Fruit fly (Drosophila melanogaster) whole organism, embryonic: ENCODE results near the gene CG14400.

ENCODE experiments used
- CG1024 ChIP-seq: fragments of 200-800 bp; sonication (Bioruptor generic); IDR thresholded peaks from 2 replicates; pipeline ENCODE4 v1.3.6; 2022; ENCODE audit warnings: missing biosample characterization, missing genetic modification characterization
- CG10543 ChIP-seq: fragments of 200-800 bp; sonication (Bioruptor generic); optimal IDR thresholded peaks from 3 replicates; lab custom pipeline; 2017; ENCODE audit warnings: missing biosample characterization, mild to moderate bottlenecking, missing genetic modification characterization, moderate library complexity
- CG10654 ChIP-seq: fragments of 200-800 bp; sonication (Bioruptor generic); optimal IDR thresholded peaks from 2 replicates; lab custom pipeline; 2016; ENCODE audit warnings: missing biosample characterization, missing genetic modification characterization
- CG11085 ChIP-seq: fragments of 200-800 bp; sonication (Bioruptor generic); IDR thresholded peaks from 2 replicates; pipeline ENCODE4 v1.3.6; 2022; ENCODE audit warnings: missing biosample characterization, missing genetic modification characterization
- CG11247 ChIP-seq: fragments of 200-800 bp; sonication (Bioruptor generic); IDR thresholded peaks from 2 replicates; pipeline ENCODE4 v1.3.6; 2022; ENCODE audit warnings: missing biosample characterization, missing genetic modification characterization
- CG14050 ChIP-seq: fragments of 200-800 bp; sonication (Bioruptor generic); IDR thresholded peaks from 3 replicates; pipeline ENCODE4 v1.3.6; 2022; ENCODE audit warnings: missing biosample characterization, missing genetic modification characterization
- CG14667 ChIP-seq: fragments of 200-800 bp; sonication (Bioruptor generic); IDR thresholded peaks from 2 replicates; pipeline ENCODE4 v1.3.6; 2022; ENCODE audit warnings: missing biosample characterization, missing genetic modification characterization
- CG1647 ChIP-seq: fragments of 200-800 bp; sonication (Bioruptor generic); optimal IDR thresholded peaks from 3 replicates; lab custom pipeline; 2016; ENCODE audit warnings: missing biosample characterization, missing genetic modification characterization
- CG16779 ChIP-seq: fragments of 200-800 bp; sonication (Bioruptor generic); IDR thresholded peaks from 2 replicates; pipeline ENCODE4 v1.3.6; 2022; ENCODE audit warnings: missing biosample characterization, missing genetic modification characterization
- CG17802 ChIP-seq: fragments of 200-800 bp; sonication (Bioruptor generic); optimal IDR thresholded peaks from 2 replicates; lab custom pipeline; 2018; ENCODE audit warnings: missing biosample characterization, mild to moderate bottlenecking, missing genetic modification characterization, moderate library complexity
- CG18619 ChIP-seq: fragments of 200-800 bp; sonication (Bioruptor generic); optimal IDR thresholded peaks from 3 replicates; lab custom pipeline; 2017; ENCODE audit warnings: missing biosample characterization, mild to moderate bottlenecking, missing genetic modification characterization
- CG34376 ChIP-seq: fragments of 200-800 bp; sonication (Bioruptor generic); optimal IDR thresholded peaks from 2 replicates; lab custom pipeline; 2018; ENCODE audit warnings: missing biosample characterization, mild to moderate bottlenecking, missing genetic modification characterization
- CG4854 ChIP-seq: fragments of 200-800 bp; sonication (Bioruptor generic); optimal IDR thresholded peaks from 2 replicates; lab custom pipeline; 2016; ENCODE audit warnings: missing biosample characterization, missing genetic modification characterization, inconsistent platforms
- CG6689 ChIP-seq: fragments of 200-800 bp; sonication (Bioruptor generic); IDR thresholded peaks from 2 replicates; pipeline ENCODE4 v1.3.6; 2022; ENCODE audit warnings: missing biosample characterization, missing genetic modification characterization
- CG7928 ChIP-seq: fragments of 200-800 bp; sonication (Bioruptor generic); optimal IDR thresholded peaks from 2 replicates; lab custom pipeline; 2017; ENCODE audit warnings: missing biosample characterization, mild to moderate bottlenecking, missing genetic modification characterization
- Camta ChIP-seq: fragments of 200-800 bp; sonication (Bioruptor generic); optimal IDR thresholded peaks from 2 replicates; lab custom pipeline; 2016; ENCODE audit warnings: missing biosample characterization, missing genetic modification characterization
- Dbx ChIP-seq: fragments of 200-800 bp; sonication (Bioruptor generic); IDR thresholded peaks from 3 replicates; pipeline ENCODE4 v1.3.6; 2022; ENCODE audit warnings: missing biosample characterization, missing genetic modification characterization
- Deaf1 ChIP-seq: fragments of 200-800 bp; optimal IDR thresholded peaks from 3 replicates; lab custom pipeline; 2019; ENCODE audit warnings: missing biosample characterization, mild to moderate bottlenecking, missing genetic modification characterization, moderate library complexity
- Drgx ChIP-seq: fragments of 200-800 bp; sonication (Bioruptor generic); IDR thresholded peaks from 2 replicates; pipeline ENCODE4 v1.3.6; 2022; ENCODE audit warnings: missing biosample characterization, missing genetic modification characterization
- Eip74EF ChIP-seq, 2 experiments: fragments of 200-800 bp in 1 of 2; fragments of >200 bp in 1 of 2; sonication (Bioruptor generic) in 1 of 2; optimal IDR thresholded peaks; 2 replicates each; lab custom pipeline; 2017 to 2019; ENCODE audit warnings: missing biosample characterization in 2 of 2, missing genetic modification characterization in 2 of 2, mild to moderate bottlenecking in 1 of 2, moderate library complexity in 1 of 2
- H15 ChIP-seq: fragments of 200-800 bp; sonication (Bioruptor generic); IDR thresholded peaks from 3 replicates; pipeline ENCODE4 v1.3.6; 2022; ENCODE audit warnings: missing biosample characterization, missing genetic modification characterization
- H2.0 ChIP-seq: fragments of 200-800 bp; sonication (Bioruptor generic); IDR thresholded peaks from 2 replicates; pipeline ENCODE4 v1.3.6; 2022; ENCODE audit warnings: missing biosample characterization, missing genetic modification characterization
- Hsf ChIP-seq: fragments of 200-800 bp; sonication (Bioruptor generic); optimal IDR thresholded peaks from 3 replicates; lab custom pipeline; 2016; ENCODE audit warnings: missing biosample characterization, missing genetic modification characterization
- NfI ChIP-seq: fragments of 200-800 bp; sonication (Bioruptor generic); optimal IDR thresholded peaks from 3 replicates; lab custom pipeline; 2018; ENCODE audit warnings: missing biosample characterization, mild to moderate bottlenecking, missing genetic modification characterization, moderate library complexity
- Oaz ChIP-seq: fragments of 200-800 bp; sonication (Bioruptor generic); IDR thresholded peaks from 2 replicates; pipeline ENCODE4 v1.3.6; 2022; ENCODE audit warnings: missing biosample characterization, missing genetic modification characterization
- Pdp1 ChIP-seq, 2 experiments: fragments of 200-800 bp; sonication (Bioruptor generic); optimal IDR thresholded peaks; 3 replicates each; lab custom pipeline; 2016; ENCODE audit warnings: missing biosample characterization in 2 of 2, missing genetic modification characterization in 2 of 2, mild to moderate bottlenecking in 1 of 2, moderate library complexity in 1 of 2
- Ravus ChIP-seq: fragments of 200-800 bp; sonication (Bioruptor generic); IDR thresholded peaks from 2 replicates; pipeline ENCODE4 v1.3.6; 2022; ENCODE audit warnings: missing biosample characterization, missing genetic modification characterization
- ash1 ChIP-seq: fragments of 200-800 bp; sonication (Bioruptor generic); optimal IDR thresholded peaks from 2 replicates; lab custom pipeline; 2018; ENCODE audit warnings: missing biosample characterization, mild to moderate bottlenecking, missing genetic modification characterization
- br ChIP-seq: fragments of >200 bp; optimal IDR thresholded peaks from 2 replicates; lab custom pipeline; 2017
- bsh ChIP-seq, 2 experiments: fragments of 200-800 bp; sonication (Bioruptor generic); optimal IDR thresholded peaks; 2 replicates each; lab custom pipeline; 2017 to 2018; ENCODE audit warnings: mild to moderate bottlenecking in 2 of 2, missing biosample characterization in 2 of 2, missing genetic modification characterization in 2 of 2, moderate library complexity in 1 of 2
- cad ChIP-seq: fragments of >200 bp; optimal IDR thresholded peaks from 2 replicates; lab custom pipeline; 2017; ENCODE audit warnings: missing biosample characterization, missing genetic modification characterization
- cato ChIP-seq: fragments of 200-800 bp; sonication (Bioruptor generic); optimal IDR thresholded peaks from 2 replicates; lab custom pipeline; 2016; ENCODE audit warnings: missing biosample characterization, missing genetic modification characterization, borderline replicate concordance
- en ChIP-seq: fragments of 200-800 bp; sonication (Bioruptor generic); optimal IDR thresholded peaks from 2 replicates; lab custom pipeline; 2016; ENCODE audit warnings: missing biosample characterization, missing genetic modification characterization
- eyg ChIP-seq: fragments of 200-800 bp; sonication (Bioruptor generic); optimal IDR thresholded peaks from 3 replicates; lab custom pipeline; 2016; ENCODE audit warnings: missing biosample characterization, missing genetic modification characterization
- fd3F ChIP-seq: fragments of 200-800 bp; sonication (Bioruptor generic); optimal IDR thresholded peaks from 2 replicates; lab custom pipeline; 2018; ENCODE audit warnings: missing biosample characterization, mild to moderate bottlenecking, missing genetic modification characterization, moderate library complexity
- h ChIP-seq: fragments of >200 bp; optimal IDR thresholded peaks from 2 replicates; lab custom pipeline; 2017
- hbn ChIP-seq: fragments of 200-800 bp; sonication (Bioruptor generic); IDR thresholded peaks from 2 replicates; pipeline ENCODE4 v1.3.6; 2022; ENCODE audit warnings: missing biosample characterization, missing genetic modification characterization; ENCODE audit not compliant: partially characterized antibody
- insv ChIP-seq, 2 experiments: fragments of 200-800 bp; sonication (Bioruptor generic); optimal IDR thresholded peaks; 3 replicates each; lab custom pipeline; 2016 to 2018; ENCODE audit warnings: missing biosample characterization in 2 of 2, missing genetic modification characterization in 2 of 2
- inv ChIP-seq: fragments of 200-800 bp; sonication (Bioruptor generic); IDR thresholded peaks from 2 replicates; pipeline ENCODE4 v1.3.6; 2022; ENCODE audit warnings: missing biosample characterization, missing genetic modification characterization; ENCODE audit not compliant: partially characterized antibody
- kah ChIP-seq: fragments of 200-800 bp; sonication (Bioruptor generic); optimal IDR thresholded peaks from 2 replicates; lab custom pipeline; 2018; ENCODE audit warnings: missing biosample characterization, mild to moderate bottlenecking, missing genetic modification characterization
- knrl ChIP-seq: fragments of 200-800 bp; sonication (Bioruptor generic); IDR thresholded peaks from 3 replicates; pipeline ENCODE4 v1.3.6; 2022; ENCODE audit warnings: missing biosample characterization, missing genetic modification characterization; ENCODE audit not compliant: partially characterized antibody
- lab ChIP-seq: fragments of 200-800 bp; sonication (Bioruptor generic); optimal IDR thresholded peaks from 3 replicates; lab custom pipeline; 2017; ENCODE audit warnings: missing biosample characterization, missing genetic modification characterization, mild to moderate bottlenecking, moderate library complexity, missing genetic modification reagents
- lola ChIP-seq, 3 experiments: fragments of >200 bp in 2 of 3; fragments of 200-800 bp in 1 of 3; sonication (Bioruptor generic) in 1 of 3; optimal IDR thresholded peaks; 2 replicates each; lab custom pipeline; 2017 to 2019; ENCODE audit warnings: missing biosample characterization in 3 of 3, missing genetic modification characterization in 3 of 3, mild to moderate bottlenecking in 1 of 3, moderate library complexity in 1 of 3
- pnt ChIP-seq: fragments of 200-800 bp; sonication (Bioruptor generic); optimal IDR thresholded peaks from 3 replicates; lab custom pipeline; 2016; ENCODE audit warnings: missing biosample characterization, missing genetic modification characterization
- sim ChIP-seq: fragments of 200-800 bp; sonication (Bioruptor generic); IDR thresholded peaks from 2 replicates; pipeline ENCODE4 v1.3.6; 2022; ENCODE audit warnings: missing biosample characterization, missing genetic modification characterization
- sob ChIP-seq: fragments of 200-800 bp; sonication (Bioruptor generic); IDR thresholded peaks from 2 replicates; pipeline ENCODE4 v1.3.6; 2022; ENCODE audit warnings: missing biosample characterization, missing genetic modification characterization
- tgo ChIP-seq: fragments of 200-800 bp; sonication (Bioruptor generic); IDR thresholded peaks from 3 replicates; pipeline ENCODE4 v1.3.6; 2022; ENCODE audit warnings: missing biosample characterization, missing genetic modification characterization
- trh ChIP-seq: fragments of 200-800 bp; sonication (Bioruptor generic); optimal IDR thresholded peaks from 2 replicates; lab custom pipeline; 2016; ENCODE audit warnings: missing biosample characterization, missing genetic modification characterization
- vvl ChIP-seq: fragments of 200-800 bp; sonication (Bioruptor generic); IDR thresholded peaks from 2 replicates; pipeline ENCODE4 v1.3.6; 2022; ENCODE audit warnings: missing biosample characterization, missing genetic modification characterization
- zfh1 ChIP-seq: fragments of 200-800 bp; sonication (Bioruptor generic); IDR thresholded peaks from 3 replicates; pipeline ENCODE4 v1.3.6; 2022; ENCODE audit warnings: missing biosample characterization, missing genetic modification characterization

CG14400 gene

dm6 chr2L:20821249-20822024, 36.3 kb downstream of the CG14400 start (continued):
- TF ChIP-seq inv (GFP tag; lab: Robert Waterston, UW) (no peak), CG17802 (tag; lab: Kevin White, UChicago) (peak; percentile 94), fd3F (GFP tag; lab: Kevin White, UChicago) (no peak), CG6689 (GFP tag; lab: Robert Waterston, UW) (no peak), ash1 (GFP tag; lab: Kevin White, UChicago) (no peak), CG11085 (no peak), br (lab: Kevin White, UChicago) (no peak), CG10654 (GFP tag; lab: Kevin White, UChicago) (no peak), CG1024 (GFP tag; lab: Robert Waterston, UW) (no peak), Pdp1 (GFP tag; optimal IDR thresholded peaks at IDR 0.05; lab: Kevin White, UChicago) (peak in 1 of 2 experiments; percentile 25), insv (GFP tag; optimal IDR thresholded peaks at IDR 0.05; lab: Kevin White, UChicago) (no peak), sim (GFP tag; lab: Robert Waterston, UW) (no peak), CG14050 (GFP tag; lab: Robert Waterston, UW) (no peak), sob (GFP tag; lab: Robert Waterston, UW) (no peak; the same call in 1 of the 2 replicates), Dbx (0 out of 3 replicates have a peak, but pooled peaks have one; percentile 24), CG4854 (no peak), cato (no peak), CG1647 (GFP tag; lab: Kevin White, UChicago) (no peak), vvl (GFP tag; lab: Robert Waterston, UW) (no peak; the same call in 1 of the 2 replicates), bsh (GFP tag; optimal IDR thresholded peaks at IDR 0.05; lab: Kevin White, UChicago) (no peak), zfh1 (GFP tag; lab: Robert Waterston, UW) (no peak; the same call in 2 of the 3 replicates), Camta (GFP tag; lab: Kevin White, UChicago) (no peak), CG7928 (no peak), Oaz (GFP tag; lab: Robert Waterston, UW) (no peak), lab (GFP tag; lab: Kevin White, UChicago) (no peak), eyg (no peak), en (GFP tag; lab: Kevin White, UChicago) (no peak), tgo (no peak), hbn (GFP tag; lab: Robert Waterston, UW) (peak; percentile 37), CG11247 (GFP tag; lab: Robert Waterston, UW) (no peak), Ravus (GFP tag; lab: Robert Waterston, UW) (no peak), H15 (no peak), Drgx (GFP tag; lab: Robert Waterston, UW) (peak; percentile 77), h (lab: Kevin White, UChicago) (no peak), CG14667 (GFP tag; lab: Robert Waterston, UW) (no peak), NfI (no peak), H2.0 (GFP tag; lab: Robert Waterston, UW) (no peak), Eip74EF (GFP tag; optimal IDR thresholded peaks at IDR 0.05; lab: Kevin White, UChicago) (peak in 1 of 2 experiments; percentile 21), pnt (GFP tag; lab: Kevin White, UChicago) (no peak), CG10543 (GFP tag; lab: Kevin White, UChicago) (peak; percentile 83), CG34376 (GFP tag; lab: Kevin White, UChicago) (peak; percentile 39), Hsf (GFP tag; lab: Kevin White, UChicago) (no peak), lola (GFP tag; optimal IDR thresholded peaks at IDR 0.05; lab: Kevin White, UChicago) (no peak), Deaf1 (tag; lab: Kevin White, UChicago) (peak; percentile 79), kah (peak; percentile 55), trh (GFP tag; lab: Kevin White, UChicago) (no peak), CG16779 (GFP tag; lab: Robert Waterston, UW) (0 out of 2 replicates have a peak, but pooled peaks have one; percentile 24), CG18619 (no peak), cad (no peak), knrl (no peak)
